Worm (Caenorhabditis elegans) whole organism, L1 larva: ENCODE data around the gene osta-1.

Source experiments
- F16B12.6 ChIP-seq: fragments of 150-350 bp; optimal IDR thresholded peaks from 2 replicates; lab custom pipeline; 2014; ENCODE audit warnings: missing biosample characterization, missing genetic modification characterization
- alr-1 ChIP-seq: fragments of 200-800 bp; sonication (Bioruptor generic); optimal IDR thresholded peaks from 2 replicates; lab custom pipeline; 2018; ENCODE audit warnings: borderline replicate concordance, mild to moderate bottlenecking, missing genetic modification characterization, missing compliant biosample characterization
- aly-2 ChIP-seq: fragments of 150-350 bp; optimal IDR thresholded peaks from 2 replicates; lab custom pipeline; 2014; ENCODE audit warnings: missing biosample characterization, missing genetic modification characterization
- blmp-1 ChIP-seq: fragments of 150-350 bp; optimal IDR thresholded peaks from 2 replicates; lab custom pipeline; 2014; ENCODE audit warnings: missing biosample characterization, missing genetic modification characterization
- ces-1 ChIP-seq: fragments of 150-350 bp; optimal IDR thresholded peaks from 2 replicates; lab custom pipeline; 2014; ENCODE audit warnings: missing biosample characterization, missing genetic modification reagents, missing genetic modification characterization
- dpl-1 ChIP-seq, 3 experiments: fragments of 150-350 bp in 2 of 3; sonication (generic microtip) in 1 of 3; optimal IDR thresholded peaks; 2 replicates each; lab custom pipeline; 2014 to 2017; ENCODE audit warnings: missing biosample characterization in 3 of 3, missing genetic modification characterization in 3 of 3, missing genetic modification reagents in 3 of 3
- efl-1 ChIP-seq, 4 experiments: fragments of 150-350 bp; optimal IDR thresholded peaks in 3 of 4; peaks in 1 of 4; 1 replicate in 1 of 4; 2 replicates in 3 of 4; lab custom pipeline; 2014; ENCODE audit warnings: missing biosample characterization in 2 of 4, missing genetic modification characterization in 2 of 4, missing genetic modification reagents in 2 of 4
- efl-3 ChIP-seq: fragments of 200-800 bp; sonication (Bioruptor generic); optimal IDR thresholded peaks from 2 replicates; lab custom pipeline; 2018; ENCODE audit warnings: mild to moderate bottlenecking, missing genetic modification characterization, missing compliant biosample characterization
- egl-13 ChIP-seq: sonication (generic microtip); optimal IDR thresholded peaks from 2 replicates; lab custom pipeline; 2016; ENCODE audit warnings: missing genotype, missing genetic modification reagents, missing genetic modification characterization, missing compliant biosample characterization
- egl-27 ChIP-seq, 2 experiments: fragments of 150-350 bp in 1 of 2; sonication (generic microtip); optimal IDR thresholded peaks; 3 replicates each; lab custom pipeline; 2017 to 2018; ENCODE audit warnings: missing biosample characterization in 2 of 2, missing genetic modification characterization in 2 of 2, missing genetic modification reagents in 2 of 2
- ets-5 ChIP-seq: fragments of 200-800 bp; sonication (Bioruptor generic); IDR thresholded peaks from 2 replicates; pipeline ENCODE4 v1.3.6; 2022; ENCODE audit warnings: missing genetic modification characterization, missing compliant biosample characterization
- fkh-10 ChIP-seq: sonication (generic microtip); optimal IDR thresholded peaks from 2 replicates; lab custom pipeline; 2017; ENCODE audit warnings: missing biosample characterization, missing genetic modification reagents, missing genetic modification characterization
- fkh-4 ChIP-seq: sonication (generic microtip); optimal IDR thresholded peaks from 2 replicates; lab custom pipeline; 2016; ENCODE audit warnings: missing compliant biosample characterization, missing genetic modification characterization, borderline replicate concordance
- fkh-8 ChIP-seq: sonication (generic microtip); optimal IDR thresholded peaks from 2 replicates; lab custom pipeline; 2016; ENCODE audit warnings: mild to moderate bottlenecking, missing genetic modification characterization, missing compliant biosample characterization
- hlh-4 ChIP-seq: sonication (generic microtip); optimal IDR thresholded peaks from 2 replicates; lab custom pipeline; 2016; ENCODE audit warnings: mild to moderate bottlenecking, missing genetic modification characterization, missing compliant biosample characterization
- hpl-2 ChIP-seq: fragments of 150-350 bp; optimal IDR thresholded peaks from 2 replicates; lab custom pipeline; 2014; ENCODE audit warnings: missing biosample characterization, missing genetic modification reagents, missing genetic modification characterization
- lin-14 ChIP-seq: fragments of 200-800 bp; sonication (Bioruptor generic); optimal IDR thresholded peaks from 2 replicates; lab custom pipeline; 2018; ENCODE audit warnings: mild to moderate bottlenecking, missing genetic modification characterization, moderate library complexity, missing compliant biosample characterization
- lin-35 ChIP-seq, 2 experiments: fragments of 150-350 bp; optimal IDR thresholded peaks; 2 replicates each; lab custom pipeline; 2014; ENCODE audit warnings: missing biosample characterization in 2 of 2, missing genetic modification characterization in 2 of 2, missing genetic modification reagents in 2 of 2
- lin-39 ChIP-seq: fragments of 150-350 bp; optimal IDR thresholded peaks from 2 replicates; lab custom pipeline; 2014; ENCODE audit warnings: missing biosample characterization, missing genetic modification reagents, missing genetic modification characterization
- lsy-2 ChIP-seq, 2 experiments: fragments of 150-350 bp; optimal IDR thresholded peaks; 2 replicates each; lab custom pipeline; 2014; ENCODE audit warnings: missing biosample characterization in 2 of 2, missing genetic modification characterization in 2 of 2
- mab-9 ChIP-seq: fragments of 200-800 bp; sonication (Bioruptor generic); IDR thresholded peaks from 2 replicates; pipeline ENCODE4 v1.3.6; 2022; ENCODE audit warnings: missing genetic modification reagents, missing genetic modification characterization, missing compliant biosample characterization
- mdl-1 ChIP-seq, 2 experiments: fragments of 150-350 bp; optimal IDR thresholded peaks; 2 replicates each; lab custom pipeline; 2014 to 2017; ENCODE audit warnings: missing biosample characterization in 2 of 2, missing genetic modification characterization in 2 of 2, inconsistent platforms in 1 of 2
- mep-1 ChIP-seq: fragments of 150-350 bp; optimal IDR thresholded peaks from 2 replicates; lab custom pipeline; 2014; ENCODE audit warnings: missing biosample characterization, missing genetic modification characterization
- nhr-11 ChIP-seq: fragments of 150-350 bp; optimal IDR thresholded peaks from 2 replicates; lab custom pipeline; 2014; ENCODE audit warnings: missing biosample characterization, missing genetic modification characterization
- nhr-28 ChIP-seq: fragments of 150-350 bp; optimal IDR thresholded peaks from 2 replicates; lab custom pipeline; 2014; ENCODE audit warnings: missing biosample characterization, missing genetic modification characterization
- nhr-71 ChIP-seq: sonication (generic microtip); optimal IDR thresholded peaks from 2 replicates; lab custom pipeline; 2016; ENCODE audit warnings: mild to moderate bottlenecking, missing genetic modification characterization, moderate library complexity, missing compliant biosample characterization
- nhr-76 ChIP-seq: sonication (generic microtip); optimal IDR thresholded peaks from 2 replicates; lab custom pipeline; 2017; ENCODE audit warnings: missing biosample characterization, missing genetic modification characterization
- pax-3 ChIP-seq: fragments of 200-800 bp; sonication (Bioruptor generic); optimal IDR thresholded peaks from 2 replicates; lab custom pipeline; 2018; ENCODE audit warnings: mild to moderate bottlenecking, missing genetic modification characterization, moderate library complexity, missing compliant biosample characterization
- rnt-1 ChIP-seq: sonication (generic microtip); optimal IDR thresholded peaks from 2 replicates; lab custom pipeline; 2016; ENCODE audit warnings: mild to moderate bottlenecking, missing genetic modification characterization, moderate library complexity, missing compliant biosample characterization
- snu-23 ChIP-seq: sonication (generic microtip); optimal IDR thresholded peaks from 2 replicates; lab custom pipeline; 2016; ENCODE audit warnings: missing genetic modification characterization, missing compliant biosample characterization
- sox-4 ChIP-seq: sonication (generic microtip); optimal IDR thresholded peaks from 2 replicates; lab custom pipeline; 2016; ENCODE audit warnings: missing genetic modification characterization, missing compliant biosample characterization
- sptf-1 ChIP-seq: fragments of 150-350 bp; optimal IDR thresholded peaks from 2 replicates; lab custom pipeline; 2014; ENCODE audit warnings: missing biosample characterization, missing genetic modification characterization
- sup-37 ChIP-seq: fragments of 200-800 bp; sonication (Bioruptor generic); optimal IDR thresholded peaks from 2 replicates; lab custom pipeline; 2018; ENCODE audit warnings: mild to moderate bottlenecking, missing genetic modification characterization, missing compliant biosample characterization
- tlp-1 ChIP-seq: fragments of 150-350 bp; optimal IDR thresholded peaks from 2 replicates; lab custom pipeline; 2014; ENCODE audit warnings: missing biosample characterization, missing genetic modification characterization
- unc-62 ChIP-seq: fragments of 150-350 bp; optimal IDR thresholded peaks from 2 replicates; lab custom pipeline; 2014; ENCODE audit warnings: missing biosample characterization, missing genetic modification reagents, missing genetic modification characterization
- unc-86 ChIP-seq: sonication (generic microtip); optimal IDR thresholded peaks from 2 replicates; lab custom pipeline; 2016; ENCODE audit warnings: missing genetic modification characterization, missing compliant biosample characterization
- zip-4 ChIP-seq: fragments of 200-800 bp; sonication (Bioruptor generic); optimal IDR thresholded peaks from 2 replicates; lab custom pipeline; 2018; ENCODE audit warnings: mild to moderate bottlenecking, missing genetic modification characterization, moderate library complexity, missing compliant biosample characterization
- ztf-11 ChIP-seq, 2 experiments: sonication (generic microtip); optimal IDR thresholded peaks; 2 replicates each; lab custom pipeline; 2016 to 2017; ENCODE audit warnings: missing genetic modification characterization in 2 of 2, missing biosample characterization in 1 of 2, missing compliant biosample characterization in 1 of 2

The osta-1 gene

ce11 chrII:6349-6748, at the start of gene osta-1:
osta-1 (plus strand) TSS chrII:6657.
- TF ChIP-seq tlp-1 (tag; lab: Kevin White, UChicago) = no peak
- TF ChIP-seq nhr-11 = peak; percentile 45
- no peak for TF ChIP-seq egl-13
- TF ChIP-seq ets-5 (GFP tag; lab: Robert Waterston, UW) = no peak
- TF ChIP-seq nhr-71 (tag; lab: Kevin White, UChicago) = peak; percentile 46
- TF ChIP-seq sup-37 (GFP tag; lab: Kevin White, UChicago) = no peak
- TF ChIP-seq fkh-8 (tag; lab: Kevin White, UChicago) = peak; percentile 86
- TF ChIP-seq mdl-1 (tag; optimal IDR thresholded peaks at IDR 0.05; lab: Kevin White, UChicago) = no peak
- no peak for TF ChIP-seq snu-23 (GFP tag; lab: Kevin White, UChicago)
- TF ChIP-seq alr-1 = no peak
- TF ChIP-seq fkh-4 = no peak

ce11 chrII:586-985, 5.9 kb upstream of the osta-1 start:
- TF ChIP-seq egl-27 (tag; optimal IDR thresholded peaks at IDR 0.05; lab: Kevin White, UChicago) = no peak
- TF ChIP-seq fkh-10 (GFP tag; lab: Kevin White, UChicago) = no peak
- no peak for TF ChIP-seq F16B12.6 (tag; lab: Kevin White, UChicago)
- TF ChIP-seq zip-4 (GFP tag; lab: Kevin White, UChicago) = no peak
- peak in 1 of 3 experiments; percentile 1 for TF ChIP-seq dpl-1 (GFP tag; optimal IDR thresholded peaks at IDR 0.05; lab: Kevin White, UChicago)
- no peak for TF ChIP-seq alr-1
- peak; percentile 43 for TF ChIP-seq lin-14 (GFP tag; lab: Kevin White, UChicago)
- TF ChIP-seq sptf-1 (tag; lab: Kevin White, UChicago) = no peak
- TF ChIP-seq ces-1 = no peak
- no peak for TF ChIP-seq nhr-76 (tag; lab: Kevin White, UChicago)
- TF ChIP-seq lsy-2 (tag; optimal IDR thresholded peaks at IDR 0.05; lab: Kevin White, UChicago) = no peak
- peak; percentile 34 for TF ChIP-seq blmp-1 (tag; lab: Kevin White, UChicago)
- TF ChIP-seq unc-62 = no peak
- TF ChIP-seq efl-1 (optimal IDR thresholded peaks at IDR 0.05; lab: Kevin White, UChicago) = peak in 1 of 2 experiments; percentile 0
- TF ChIP-seq efl-1 (GFP tag; optimal IDR thresholded peaks at IDR 0.05 in 1 of 2; lab: Kevin White, UChicago) = peak in 1 of 2 experiments; percentile 29
- TF ChIP-seq mep-1 (tag; lab: Kevin White, UChicago) = peak; percentile 26

DNA sequence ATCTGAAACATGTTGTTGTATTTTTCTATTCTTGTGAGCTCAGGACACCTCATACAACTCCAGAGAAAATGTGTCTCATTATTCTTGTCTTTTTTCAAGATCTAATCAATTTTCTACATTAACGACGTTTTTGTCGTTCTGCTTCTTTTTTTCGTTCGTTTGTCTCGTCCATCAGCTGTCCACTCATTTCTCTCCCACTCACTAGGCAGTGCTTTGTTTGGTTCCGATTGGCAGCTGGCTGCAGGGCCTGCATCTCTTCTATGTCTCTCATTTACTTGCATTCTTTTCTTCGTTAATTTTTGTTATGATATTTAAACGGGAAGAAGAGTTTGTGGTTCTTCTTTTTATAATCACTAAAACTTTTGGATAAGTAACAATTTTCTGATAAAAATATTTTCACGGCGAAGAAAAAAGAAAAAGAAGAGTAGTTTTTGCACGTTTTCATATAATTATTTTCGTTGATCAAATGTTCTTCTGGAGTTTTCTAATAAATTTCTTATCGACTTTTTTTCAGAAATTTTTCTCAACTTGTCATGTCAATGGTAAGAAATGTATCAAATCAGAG, 5.0 kb upstream of the osta-1 start, which contains the start of gene 2L52.1:
Gene 2L52.1, plus strand, starts transcription at position 515 of the 565 bp plus-strand sequence.
- TF ChIP-seq mep-1 (tag; lab: Kevin White, UChicago) (peak; percentile 26), lin-35 (GFP tag; optimal IDR thresholded peaks at IDR 0.05; lab: Kevin White, UChicago) (no peak), blmp-1 (tag; lab: Kevin White, UChicago) (peak; percentile 48), hlh-4 (tag; lab: Kevin White, UChicago) (no peak), unc-86 (tag; lab: Kevin White, UChicago) (no peak), nhr-28 (no peak), rnt-1 (tag; lab: Kevin White, UChicago) (peak; percentile 6), mab-9 (GFP tag; lab: Robert Waterston, UW) (no peak), pax-3 (tag; lab: Kevin White, UChicago) (no peak), aly-2 (tag; lab: Kevin White, UChicago) (no peak), egl-13 (no peak), hpl-2 (GFP tag; lab: Kevin White, UChicago) (no peak), ztf-11 (tag; optimal IDR thresholded peaks at IDR 0.05; lab: Kevin White, UChicago) (no peak), lin-39 (tag; lab: Kevin White, UChicago) (no peak), efl-3 (GFP tag; lab: Kevin White, UChicago) (no peak), sox-4 (no peak)
